Worm (Caenorhabditis elegans): ENCODE measurements around the gene fbxa-192.
"Not testable (repeated sequence)": the region's sequence is repeated elsewhere in the genome, so short reads cannot be mapped to it uniquely, and the experiment has no call there.

fbxa-192 gene

ce11 chrV:17606050-17606449 lies 44.3 kb downstream of the fbxa-192 start, which contains the start of gene Y6G8.16:
Y6G8.16 (plus strand) TSS chrV:17606350.
- TF ChIP-seq unc-39, sptf-1, snpc-4 (tag; optimal IDR thresholded peaks at IDR 0.05): not testable (repeated sequence)

ce11 chrV:17601520-17601919 lies 48.8 kb downstream of the fbxa-192 start, which contains the start of gene ztf-25:
ztf-25 (plus strand) TSS chrV:17601820.
- TF ChIP-seq ces-1 (GFP tag; optimal IDR thresholded peaks at IDR 0.05) (no peak), unc-39 (tag; optimal IDR thresholded peaks at IDR 0.05) (no peak), elt-3 (tag; optimal IDR thresholded peaks at IDR 0.05) (no peak), nhr-76 (tag; optimal IDR thresholded peaks at IDR 0.05) (no peak), sptf-1 (tag; optimal IDR thresholded peaks at IDR 0.05) (no peak), mls-2 (tag; optimal IDR thresholded peaks at IDR 0.05) (no peak), sem-2 (GFP tag; optimal IDR thresholded peaks at IDR 0.05) (no peak), mab-5 (tag; optimal IDR thresholded peaks at IDR 0.05) (no peak), hlh-1 (tag; optimal IDR thresholded peaks at IDR 0.05) (no peak), zip-8 (tag; optimal IDR thresholded peaks at IDR 0.05) (no peak), lin-32 (GFP tag; optimal IDR thresholded peaks at IDR 0.05) (no peak), bed-3 (GFP tag; optimal IDR thresholded peaks at IDR 0.05) (no peak), unc-62 (GFP tag; optimal IDR thresholded peaks at IDR 0.05) (no peak), ztf-11 (tag; optimal IDR thresholded peaks at IDR 0.05) (no peak), ceh-83 (GFP tag; optimal IDR thresholded peaks at IDR 0.05) (no peak)

ce11 chrV:17598810-17599209 lies 51.5 kb downstream of the fbxa-192 start, which contains the start of gene Y6G8.2:
Y6G8.2 (minus strand) TSS chrV:17598956.
- no peak for TF ChIP-seq blmp-1 (tag; optimal IDR thresholded peaks at IDR 0.05)
- TF ChIP-seq elt-3 (tag; optimal IDR thresholded peaks at IDR 0.05), result no peak
- TF ChIP-seq sptf-1 (tag; optimal IDR thresholded peaks at IDR 0.05), result no peak
- no peak for TF ChIP-seq ham-2 (GFP tag; optimal IDR thresholded peaks at IDR 0.05)
- no peak for TF ChIP-seq M03D4.4 (tag; optimal IDR thresholded peaks at IDR 0.05)
- TF ChIP-seq drap-1 (GFP tag; optimal IDR thresholded peaks at IDR 0.05), result no peak
- no peak for TF ChIP-seq nhr-2 (tag; optimal IDR thresholded peaks at IDR 0.05)
- no peak for TF ChIP-seq mep-1 (tag; optimal IDR thresholded peaks at IDR 0.05)
- TF ChIP-seq elt-1 (tag; optimal IDR thresholded peaks at IDR 0.05; ENCODE audit: borderline replicate concordance, insufficient read depth), result no peak
- TF ChIP-seq flh-1 (GFP tag; optimal IDR thresholded peaks at IDR 0.05), result no peak
- TF ChIP-seq ceh-39 (tag; optimal IDR thresholded peaks at IDR 0.05), result no peak
- no peak for TF ChIP-seq lsy-2 (tag; optimal IDR thresholded peaks at IDR 0.05)
- TF ChIP-seq nhr-28 (tag; optimal IDR thresholded peaks at IDR 0.05), result no peak
- TF ChIP-seq ceh-43 (GFP tag; optimal IDR thresholded peaks at IDR 0.05), result no peak

- TF ChIP-seq elt-3 (tag; optimal IDR thresholded peaks at IDR 0.05), result no peak
- TF ChIP-seq lsy-2 (tag; optimal IDR thresholded peaks at IDR 0.05), result no peak
- no peak for TF ChIP-seq zip-8 (tag; optimal IDR thresholded peaks at IDR 0.05)
- TF ChIP-seq nhr-28 (tag; optimal IDR thresholded peaks at IDR 0.05), result no peak
- TF ChIP-seq tbx-8 (GFP tag; optimal IDR thresholded peaks at IDR 0.05), result no peak
- no peak for TF ChIP-seq lin-32 (GFP tag; optimal IDR thresholded peaks at IDR 0.05)
- no peak for TF ChIP-seq nhr-2 (tag; optimal IDR thresholded peaks at IDR 0.05)
- TF ChIP-seq unc-62 (GFP tag; optimal IDR thresholded peaks at IDR 0.05), result no peak
- no peak for TF ChIP-seq ceh-39 (tag; optimal IDR thresholded peaks at IDR 0.05)
Measured at ce11 chrV:17595691-17596090, 54.6 kb downstream of the fbxa-192 start.
